Fruit fly (Drosophila melanogaster) whole organism, embryonic: ENCODE results near the gene acj6.

Source experiments
- CG10979 ChIP-seq: fragments of 200-800 bp; sonication (Bioruptor generic); optimal IDR thresholded peaks from 2 replicates; lab custom pipeline; 2018; ENCODE audit warnings: missing biosample characterization, mild to moderate bottlenecking, missing genetic modification characterization, moderate library complexity
- CG11456 ChIP-seq: fragments of 200-800 bp; sonication (Bioruptor generic); IDR thresholded peaks from 3 replicates; pipeline ENCODE4 v1.3.6; 2022; ENCODE audit warnings: missing biosample characterization, missing genetic modification characterization
- CG11560 ChIP-seq: fragments of 200-800 bp; sonication (Bioruptor generic); IDR thresholded peaks from 3 replicates; pipeline ENCODE4 v1.3.6; 2022; ENCODE audit warnings: missing biosample characterization, missing genetic modification characterization
- CG12071 ChIP-seq: fragments of 200-800 bp; sonication (Bioruptor generic); optimal IDR thresholded peaks from 3 replicates; lab custom pipeline; 2018; ENCODE audit warnings: missing biosample characterization, mild to moderate bottlenecking, missing genetic modification characterization
- CG12104 ChIP-seq: fragments of 200-800 bp; sonication (Bioruptor generic); optimal IDR thresholded peaks from 3 replicates; lab custom pipeline; 2016; ENCODE audit warnings: missing biosample characterization, missing genetic modification characterization
- CG12659 ChIP-seq: fragments of 200-800 bp; sonication (Bioruptor generic); optimal IDR thresholded peaks from 3 replicates; lab custom pipeline; 2017; ENCODE audit warnings: mild to moderate bottlenecking, missing biosample characterization, missing genetic modification reagents, missing genetic modification characterization
- CG15601 ChIP-seq: fragments of 200-800 bp; sonication (Bioruptor generic); optimal IDR thresholded peaks from 3 replicates; lab custom pipeline; 2019; ENCODE audit warnings: missing biosample characterization, mild to moderate bottlenecking, missing genetic modification characterization, moderate library complexity
- CG17568 ChIP-seq: fragments of 200-800 bp; sonication (Bioruptor generic); optimal IDR thresholded peaks from 2 replicates; lab custom pipeline; 2018; ENCODE audit warnings: missing biosample characterization, mild to moderate bottlenecking, missing genetic modification characterization, moderate library complexity
- CG17912 ChIP-seq: fragments of 200-800 bp; sonication (Bioruptor generic); optimal IDR thresholded peaks from 2 replicates; lab custom pipeline; 2018; ENCODE audit warnings: missing biosample characterization, mild to moderate bottlenecking, missing genetic modification characterization
- CG18262 ChIP-seq: fragments of 200-800 bp; optimal IDR thresholded peaks from 3 replicates; lab custom pipeline; 2019; ENCODE audit warnings: missing biosample characterization, mild to moderate bottlenecking, missing genetic modification characterization, moderate library complexity
- CG2202 ChIP-seq: fragments of 200-800 bp; sonication (Bioruptor generic); optimal IDR thresholded peaks from 2 replicates; lab custom pipeline; 2018; ENCODE audit warnings: missing biosample characterization, mild to moderate bottlenecking, missing genetic modification characterization
- CG3995 ChIP-seq: fragments of 200-800 bp; sonication (Bioruptor generic); optimal IDR thresholded peaks from 3 replicates; lab custom pipeline; 2016; ENCODE audit warnings: missing biosample characterization, missing genetic modification characterization
- CG4282 ChIP-seq: fragments of 200-800 bp; sonication (Bioruptor generic); optimal IDR thresholded peaks from 2 replicates; lab custom pipeline; 2016; ENCODE audit warnings: missing biosample characterization, missing genetic modification characterization
- CG4424 ChIP-seq: fragments of 200-800 bp; sonication (Bioruptor generic); optimal IDR thresholded peaks from 3 replicates; lab custom pipeline; 2016; ENCODE audit warnings: missing biosample characterization, missing genetic modification characterization
- CG6689 ChIP-seq: fragments of 200-800 bp; sonication (Bioruptor generic); IDR thresholded peaks from 2 replicates; pipeline ENCODE4 v1.3.6; 2022; ENCODE audit warnings: missing biosample characterization, missing genetic modification characterization
- CG7556 ChIP-seq: fragments of 200-800 bp; sonication (Bioruptor generic); optimal IDR thresholded peaks from 2 replicates; lab custom pipeline; 2017; ENCODE audit warnings: missing biosample characterization, mild to moderate bottlenecking, missing genetic modification characterization
- CG8359 ChIP-seq: fragments of 200-800 bp; sonication (Bioruptor generic); optimal IDR thresholded peaks from 2 replicates; lab custom pipeline; 2017; ENCODE audit warnings: missing biosample characterization, mild to moderate bottlenecking, missing genetic modification characterization, borderline replicate concordance
- CG9817 ChIP-seq: fragments of 200-800 bp; sonication (Bioruptor generic); optimal IDR thresholded peaks from 2 replicates; lab custom pipeline; 2018; ENCODE audit warnings: missing biosample characterization, mild to moderate bottlenecking, missing genetic modification characterization, moderate library complexity
- E2f2 ChIP-seq: fragments of 200-800 bp; sonication (Bioruptor generic); IDR thresholded peaks from 2 replicates; pipeline ENCODE4 v1.3.6; 2022; ENCODE audit warnings: missing biosample characterization, missing genetic modification characterization
- Gsc ChIP-seq: fragments of 200-800 bp; sonication (Bioruptor generic); IDR thresholded peaks from 2 replicates; pipeline ENCODE4 v1.3.6; 2022; ENCODE audit warnings: missing biosample characterization, missing genetic modification characterization
- Hey ChIP-seq: fragments of 200-800 bp; sonication (Bioruptor generic); optimal IDR thresholded peaks from 3 replicates; lab custom pipeline; 2018; ENCODE audit warnings: missing biosample characterization, mild to moderate bottlenecking, missing genetic modification characterization
- HmgD ChIP-seq: fragments of 200-800 bp; sonication (Bioruptor generic); optimal IDR thresholded peaks from 3 replicates; lab custom pipeline; 2016; ENCODE audit warnings: missing biosample characterization, missing genetic modification characterization
- HmgZ ChIP-seq: fragments of 200-800 bp; sonication (Bioruptor generic); optimal IDR thresholded peaks from 2 replicates; lab custom pipeline; 2018; ENCODE audit warnings: missing biosample characterization, mild to moderate bottlenecking, missing genetic modification characterization
- Hr39 ChIP-seq: fragments of >200 bp; optimal IDR thresholded peaks from 2 replicates; lab custom pipeline; 2017
- Hr78 ChIP-seq, 2 experiments: fragments of 200-800 bp in 1 of 2; fragments of >200 bp in 1 of 2; sonication (Bioruptor generic) in 1 of 2; optimal IDR thresholded peaks; 2 replicates each; lab custom pipeline; 2017 to 2019; ENCODE audit warnings: missing biosample characterization in 2 of 2, missing genetic modification characterization in 2 of 2, mild to moderate bottlenecking in 1 of 2, moderate library complexity in 1 of 2
- Lim3 ChIP-seq: fragments of 200-800 bp; sonication (Bioruptor generic); IDR thresholded peaks from 2 replicates; pipeline ENCODE4 v1.3.6; 2022; ENCODE audit warnings: missing biosample characterization, missing genetic modification characterization
- Myb ChIP-seq: fragments of 200-800 bp; sonication (Bioruptor generic); optimal IDR thresholded peaks from 2 replicates; lab custom pipeline; 2016; ENCODE audit warnings: missing biosample characterization, missing genetic modification characterization
- NFAT ChIP-seq: fragments of 200-800 bp; sonication (Bioruptor generic); IDR thresholded peaks from 2 replicates; pipeline ENCODE4 v1.3.6; 2022; ENCODE audit warnings: missing biosample characterization, missing genetic modification characterization
- Neu2 ChIP-seq: fragments of 200-800 bp; sonication (Bioruptor generic); optimal IDR thresholded peaks from 3 replicates; lab custom pipeline; 2016; ENCODE audit warnings: missing biosample characterization, missing genetic modification characterization, borderline replicate concordance
- TFAM ChIP-seq: fragments of 200-800 bp; sonication (Bioruptor generic); optimal IDR thresholded peaks from 2 replicates; lab custom pipeline; 2017; ENCODE audit warnings: missing biosample characterization, missing genetic modification characterization, inconsistent platforms
- ab ChIP-seq: fragments of 200-800 bp; sonication (Bioruptor generic); optimal IDR thresholded peaks from 2 replicates; lab custom pipeline; 2016; ENCODE audit warnings: missing biosample characterization, missing genetic modification characterization
- abd-A ChIP-seq: fragments of 200-800 bp; sonication (Bioruptor generic); optimal IDR thresholded peaks from 3 replicates; lab custom pipeline; 2019; ENCODE audit warnings: missing biosample characterization, mild to moderate bottlenecking, missing genetic modification characterization, moderate library complexity
- bcd ChIP-seq: fragments of 200-800 bp; sonication (Bioruptor generic); optimal IDR thresholded peaks from 2 replicates; lab custom pipeline; 2017; ENCODE audit warnings: missing biosample characterization, mild to moderate bottlenecking, missing genetic modification characterization
- dimm ChIP-seq: fragments of 200-800 bp; sonication (Bioruptor generic); IDR thresholded peaks from 2 replicates; pipeline ENCODE4 v1.3.6; 2022; ENCODE audit warnings: missing biosample characterization, missing genetic modification characterization
- dmrt11E ChIP-seq: fragments of 200-800 bp; sonication (Bioruptor generic); optimal IDR thresholded peaks from 3 replicates; lab custom pipeline; 2018; ENCODE audit warnings: missing biosample characterization, mild to moderate bottlenecking, missing genetic modification characterization, moderate library complexity
- dysf ChIP-seq: fragments of 200-800 bp; sonication (Bioruptor generic); IDR thresholded peaks from 3 replicates; pipeline ENCODE4 v1.3.6; 2022; ENCODE audit warnings: missing biosample characterization, missing genetic modification characterization
- en ChIP-seq: fragments of 200-800 bp; sonication (Bioruptor generic); optimal IDR thresholded peaks from 2 replicates; lab custom pipeline; 2016; ENCODE audit warnings: missing biosample characterization, missing genetic modification characterization
- ewg ChIP-seq: fragments of 200-800 bp; sonication (Bioruptor generic); optimal IDR thresholded peaks from 3 replicates; lab custom pipeline; 2017; ENCODE audit warnings: mild to moderate bottlenecking, missing biosample characterization, missing genetic modification reagents, missing genetic modification characterization
- ind ChIP-seq: fragments of 200-800 bp; sonication (Bioruptor generic); optimal IDR thresholded peaks from 3 replicates; lab custom pipeline; 2016; ENCODE audit warnings: missing biosample characterization, missing genetic modification characterization
- nerfin-1 ChIP-seq: fragments of 200-800 bp; sonication (Bioruptor generic); optimal IDR thresholded peaks from 3 replicates; lab custom pipeline; 2019; ENCODE audit warnings: missing biosample characterization, mild to moderate bottlenecking, missing genetic modification characterization, moderate library complexity
- repo ChIP-seq: fragments of 200-800 bp; sonication (Bioruptor generic); optimal IDR thresholded peaks from 2 replicates; lab custom pipeline; 2016; ENCODE audit warnings: missing biosample characterization, missing genetic modification characterization
- seq ChIP-seq: fragments of 200-800 bp; sonication (Bioruptor generic); IDR thresholded peaks from 2 replicates; pipeline ENCODE4 v1.3.6; 2022; ENCODE audit warnings: missing biosample characterization, missing genetic modification characterization
- sisA ChIP-seq: fragments of 200-800 bp; sonication (Bioruptor generic); IDR thresholded peaks from 2 replicates; pipeline ENCODE4 v1.3.6; 2022; ENCODE audit warnings: missing biosample characterization, missing genetic modification characterization
- ssp ChIP-seq: fragments of 200-800 bp; sonication (Bioruptor generic); IDR thresholded peaks from 2 replicates; pipeline ENCODE4 v1.3.6; 2022; ENCODE audit warnings: missing biosample characterization, missing genetic modification characterization
- stc ChIP-seq: fragments of 200-800 bp; sonication (Bioruptor generic); IDR thresholded peaks from 2 replicates; pipeline ENCODE4 v1.3.6; 2022; ENCODE audit warnings: missing biosample characterization, missing genetic modification characterization
- tin ChIP-seq: fragments of 200-800 bp; sonication (Bioruptor generic); optimal IDR thresholded peaks from 3 replicates; lab custom pipeline; 2016; ENCODE audit warnings: missing biosample characterization, missing genetic modification characterization
- tll ChIP-seq, 2 experiments: fragments of 200-800 bp in 1 of 2; fragments of >200 bp in 1 of 2; sonication (Bioruptor generic) in 1 of 2; optimal IDR thresholded peaks; 2 replicates each; lab custom pipeline; 2017 to 2019; ENCODE audit warnings: missing biosample characterization in 2 of 2, missing genetic modification characterization in 2 of 2, mild to moderate bottlenecking in 1 of 2, moderate library complexity in 1 of 2
- zf30C ChIP-seq: fragments of 200-800 bp; sonication (Bioruptor generic); optimal IDR thresholded peaks from 3 replicates; lab custom pipeline; 2018; ENCODE audit warnings: missing biosample characterization, mild to moderate bottlenecking, missing genetic modification characterization

The acj6 gene

dm6 chrX:15312882-15313154, 66.0 kb downstream of the acj6 start:
- no peak for TF ChIP-seq Neu2 (GFP tag; lab: Kevin White, UChicago)
- TF ChIP-seq HmgZ (tag; lab: Kevin White, UChicago), result no peak
- no peak for TF ChIP-seq ab (GFP tag; lab: Kevin White, UChicago)
- peak; percentile 5 for TF ChIP-seq Hr39 (lab: Kevin White, UChicago)

- TF ChIP-seq en (no peak), TFAM (no peak), Neu2 (GFP tag; lab: Kevin White, UChicago) (no peak), CG18262 (tag; lab: Kevin White, UChicago) (peak; percentile 53), abd-A (tag; lab: Kevin White, UChicago) (no peak), CG6689 (GFP tag; lab: Robert Waterston, UW) (peak; percentile 29; the same call in 1 of the 2 replicates), CG9817 (tag; lab: Kevin White, UChicago) (peak; percentile 12), CG2202 (tag; lab: Kevin White, UChicago) (no peak), Myb (no peak), CG15601 (no peak), bcd (GFP tag; lab: Kevin White, UChicago) (peak; percentile 43), CG17912 (GFP tag; lab: Kevin White, UChicago) (no peak), dysf (GFP tag; lab: Robert Waterston, UW) (0 out of 3 replicates have a peak, but pooled peaks have one; percentile 21), CG8359 (GFP tag; lab: Kevin White, UChicago) (no peak), dimm (GFP tag; lab: Robert Waterston, UW) (no peak), ewg (GFP tag; lab: Kevin White, UChicago) (peak; percentile 24), HmgD (GFP tag; lab: Kevin White, UChicago) (no peak), repo (GFP tag; lab: Kevin White, UChicago) (no peak), NFAT (GFP tag; lab: Robert Waterston, UW) (no peak), seq (GFP tag; lab: Robert Waterston, UW) (no peak), CG12659 (GFP tag; lab: Kevin White, UChicago) (no peak), tll (GFP tag; optimal IDR thresholded peaks at IDR 0.05; lab: Kevin White, UChicago) (no peak), nerfin-1 (no peak), CG4424 (GFP tag; lab: Kevin White, UChicago) (peak; percentile 4), CG17568 (GFP tag; lab: Kevin White, UChicago) (no peak), ind (GFP tag; lab: Kevin White, UChicago) (no peak), stc (peak; percentile 49; the same call in 1 of the 2 replicates), dmrt11E (tag; lab: Kevin White, UChicago) (no peak), CG12104 (GFP tag; lab: Kevin White, UChicago) (peak; percentile 9), Gsc (no peak), tin (GFP tag; lab: Kevin White, UChicago) (no peak), CG3995 (GFP tag; lab: Kevin White, UChicago) (no peak), ssp (GFP tag; lab: Robert Waterston, UW) (no peak), Hey (tag; lab: Kevin White, UChicago) (no peak), CG11456 (GFP tag; lab: Robert Waterston, UW) (no peak), CG12071 (GFP tag; lab: Kevin White, UChicago) (no peak), E2f2 (no peak), CG4282 (GFP tag; lab: Kevin White, UChicago) (no peak), zf30C (GFP tag; lab: Kevin White, UChicago) (no peak), CG7556 (GFP tag; lab: Kevin White, UChicago) (peak; percentile 58), Hr78 (GFP tag; optimal IDR thresholded peaks at IDR 0.05; lab: Kevin White, UChicago) (no peak), CG11560 (tag; lab: Robert Waterston, UW) (no peak), Lim3 (no peak), CG10979 (peak; percentile 18), sisA (GFP tag; lab: Robert Waterston, UW) (no peak)
Observed at dm6 chrX:15312074-15312881, 66.6 kb downstream of the acj6 start.
